Fruit fly (Drosophila melanogaster) whole organism, prepupa: ENCODE data around the gene CG43922.

Experiments used
- CG10631 ChIP-seq: fragments of 200-800 bp; sonication (Bioruptor generic); optimal IDR thresholded peaks from 2 replicates; lab custom pipeline; 2016; ENCODE audit warnings: missing biosample characterization, missing genetic modification characterization
- CG10669 ChIP-seq: fragments of 200-800 bp; sonication (Bioruptor generic); optimal IDR thresholded peaks from 3 replicates; lab custom pipeline; 2018; ENCODE audit warnings: missing biosample characterization, mild to moderate bottlenecking, missing genetic modification characterization, moderate library complexity
- CG11294 ChIP-seq: fragments of 200-800 bp; sonication (Bioruptor generic); IDR thresholded peaks from 2 replicates; pipeline ENCODE4 v1.3.6; 2022; ENCODE audit warnings: missing biosample characterization, missing genetic modification characterization
- CG11902 ChIP-seq: fragments of 200-800 bp; sonication (Bioruptor generic); optimal IDR thresholded peaks from 3 replicates; lab custom pipeline; 2016; ENCODE audit warnings: missing biosample characterization, missing genetic modification characterization
- CG15336 ChIP-seq: fragments of 200-800 bp; sonication (Bioruptor generic); IDR thresholded peaks from 2 replicates; pipeline ENCODE4 v1.3.6; 2022; ENCODE audit warnings: missing biosample characterization, missing genetic modification characterization
- CG1621 ChIP-seq: fragments of 200-800 bp; sonication (Bioruptor generic); optimal IDR thresholded peaks from 3 replicates; lab custom pipeline; 2018; ENCODE audit warnings: missing biosample characterization, mild to moderate bottlenecking, missing genetic modification characterization
- CG16779 ChIP-seq: fragments of 200-800 bp; sonication (Bioruptor generic); optimal IDR thresholded peaks from 3 replicates; lab custom pipeline; 2017; ENCODE audit warnings: missing biosample characterization, mild to moderate bottlenecking, missing genetic modification characterization
- CG31627 ChIP-seq: fragments of 200-800 bp; sonication (Bioruptor generic); optimal IDR thresholded peaks from 3 replicates; lab custom pipeline; 2016; ENCODE audit warnings: missing biosample characterization, missing genetic modification characterization
- CG32006 ChIP-seq: fragments of 200-800 bp; sonication (Bioruptor generic); optimal IDR thresholded peaks from 3 replicates; lab custom pipeline; 2017; ENCODE audit warnings: missing biosample characterization, mild to moderate bottlenecking, missing genetic modification characterization
- CG3919 ChIP-seq: fragments of 200-800 bp; sonication (Bioruptor generic); optimal IDR thresholded peaks from 3 replicates; lab custom pipeline; 2016; ENCODE audit warnings: missing biosample characterization, missing genetic modification characterization
- CG6163 ChIP-seq: fragments of 200-800 bp; sonication (Bioruptor generic); IDR thresholded peaks from 3 replicates; pipeline ENCODE4 v1.3.6; 2022; ENCODE audit warnings: missing biosample characterization, missing genetic modification characterization
- CG6808 ChIP-seq: fragments of 200-800 bp; sonication (Bioruptor generic); optimal IDR thresholded peaks from 3 replicates; lab custom pipeline; 2017; ENCODE audit warnings: missing biosample characterization, missing genetic modification characterization, mild to moderate bottlenecking, moderate library complexity, missing genetic modification reagents
- CG6854 ChIP-seq: fragments of 200-800 bp; sonication (Bioruptor generic); optimal IDR thresholded peaks from 2 replicates; lab custom pipeline; 2017; ENCODE audit warnings: missing biosample characterization, mild to moderate bottlenecking, missing genetic modification characterization
- CG7368 ChIP-seq: fragments of 200-800 bp; sonication (Bioruptor generic); optimal IDR thresholded peaks from 3 replicates; lab custom pipeline; 2016; ENCODE audit warnings: missing biosample characterization, missing genetic modification characterization
- CG8319 ChIP-seq: fragments of 200-800 bp; sonication (Bioruptor generic); optimal IDR thresholded peaks from 3 replicates; lab custom pipeline; 2016; ENCODE audit warnings: missing biosample characterization, missing genetic modification characterization
- CG8632 ChIP-seq: fragments of 200-800 bp; sonication (Bioruptor generic); optimal IDR thresholded peaks from 3 replicates; lab custom pipeline; 2016; ENCODE audit warnings: missing biosample characterization, missing genetic modification characterization
- Eip75B ChIP-seq: fragments of 200-800 bp; sonication (Bioruptor generic); optimal IDR thresholded peaks from 3 replicates; lab custom pipeline; 2016; ENCODE audit warnings: missing biosample characterization, missing genetic modification characterization
- Eip78C ChIP-seq: fragments of 200-800 bp; sonication (Bioruptor generic); peaks from one replicate; lab custom pipeline; 2016; ENCODE audit warnings: missing biosample characterization, missing genetic modification characterization
- Ets21C ChIP-seq: fragments of 200-800 bp; sonication (Bioruptor generic); optimal IDR thresholded peaks from 3 replicates; lab custom pipeline; 2016; ENCODE audit warnings: missing biosample characterization, missing genetic modification characterization
- Ets96B ChIP-seq: fragments of 200-800 bp; optimal IDR thresholded peaks from 2 replicates; lab custom pipeline; 2019; ENCODE audit warnings: missing biosample characterization, mild to moderate bottlenecking, missing genetic modification characterization, moderate library complexity
- Gug ChIP-seq: fragments of 200-800 bp; sonication (Bioruptor generic); IDR thresholded peaks from 2 replicates; pipeline ENCODE4 v1.3.6; 2022; ENCODE audit warnings: missing biosample characterization, missing genetic modification characterization
- Hr38 ChIP-seq: sonication (Bioruptor generic); optimal IDR thresholded peaks from 2 replicates; lab custom pipeline; 2016; ENCODE audit warnings: missing biosample characterization, missing genetic modification characterization
- Hr39 ChIP-seq: fragments of 200-800 bp; sonication (Bioruptor generic); optimal IDR thresholded peaks from 2 replicates; lab custom pipeline; 2016; ENCODE audit warnings: missing biosample characterization, missing genetic modification characterization
- Hr4 ChIP-seq: fragments of 200-800 bp; sonication (Bioruptor generic); optimal IDR thresholded peaks from 3 replicates; lab custom pipeline; 2016; ENCODE audit warnings: missing biosample characterization, missing genetic modification characterization
- Lpt ChIP-seq: fragments of 200-800 bp; sonication (Bioruptor generic); optimal IDR thresholded peaks from 3 replicates; lab custom pipeline; 2016; ENCODE audit warnings: missing biosample characterization, missing genetic modification characterization
- Met ChIP-seq: fragments of 200-800 bp; sonication (Bioruptor generic); optimal IDR thresholded peaks from 3 replicates; lab custom pipeline; 2016; ENCODE audit warnings: missing biosample characterization, missing genetic modification characterization
- OdsH ChIP-seq: fragments of 200-800 bp; sonication (Bioruptor generic); optimal IDR thresholded peaks from 3 replicates; lab custom pipeline; 2016; ENCODE audit warnings: missing biosample characterization, missing genetic modification characterization
- Sox102F ChIP-seq: fragments of 200-800 bp; sonication (Bioruptor generic); optimal IDR thresholded peaks from 2 replicates; lab custom pipeline; 2016; ENCODE audit warnings: missing biosample characterization, mild to moderate bottlenecking, missing genetic modification characterization
- Sox14 ChIP-seq: fragments of 200-800 bp; sonication (Bioruptor generic); optimal IDR thresholded peaks from 3 replicates; lab custom pipeline; 2016; ENCODE audit warnings: missing biosample characterization, missing genetic modification characterization
- Sox15 ChIP-seq: fragments of 200-800 bp; sonication (Bioruptor generic); optimal IDR thresholded peaks from 3 replicates; lab custom pipeline; 2016; ENCODE audit warnings: missing biosample characterization, missing genetic modification characterization
- achi ChIP-seq: fragments of 200-800 bp; sonication (Bioruptor generic); optimal IDR thresholded peaks from 3 replicates; lab custom pipeline; 2016; ENCODE audit warnings: missing biosample characterization, missing genetic modification characterization
- acj6 ChIP-seq: fragments of 200-800 bp; sonication (Bioruptor generic); optimal IDR thresholded peaks from 3 replicates; lab custom pipeline; 2016; ENCODE audit warnings: missing biosample characterization, missing genetic modification characterization
- dac ChIP-seq: fragments of 200-800 bp; sonication (Bioruptor generic); optimal IDR thresholded peaks from 2 replicates; lab custom pipeline; 2017; ENCODE audit warnings: missing biosample characterization, mild to moderate bottlenecking, missing genetic modification characterization
- dsx ChIP-seq: fragments of 200-800 bp; optimal IDR thresholded peaks from 3 replicates; lab custom pipeline; 2019; ENCODE audit warnings: missing biosample characterization, mild to moderate bottlenecking, missing genetic modification characterization, moderate library complexity; ENCODE audit not compliant: poor library complexity, severe bottlenecking
- eg ChIP-seq: fragments of 200-800 bp; sonication (Bioruptor generic); IDR thresholded peaks from 3 replicates; pipeline ENCODE4 v1.3.6; 2022; ENCODE audit warnings: missing biosample characterization, missing genetic modification characterization
- fkh ChIP-seq: fragments of 200-800 bp; sonication (Bioruptor generic); optimal IDR thresholded peaks from 3 replicates; lab custom pipeline; 2017; ENCODE audit warnings: missing biosample characterization, mild to moderate bottlenecking, missing genetic modification characterization, moderate library complexity
- pdm3 ChIP-seq: fragments of 200-800 bp; sonication (Bioruptor generic); optimal IDR thresholded peaks from 3 replicates; lab custom pipeline; 2016; ENCODE audit warnings: missing biosample characterization, missing genetic modification characterization
- spab ChIP-seq: fragments of 200-800 bp; sonication (Bioruptor generic); optimal IDR thresholded peaks from 2 replicates; lab custom pipeline; 2017; ENCODE audit warnings: missing biosample characterization, mild to moderate bottlenecking, missing genetic modification characterization, missing genetic modification reagents
- ss ChIP-seq, 2 experiments: fragments of 200-800 bp; sonication (Bioruptor generic); optimal IDR thresholded peaks; 2 replicates in 1 of 2; 3 replicates in 1 of 2; lab custom pipeline; 2017 to 2018; ENCODE audit warnings: mild to moderate bottlenecking in 2 of 2, missing biosample characterization in 2 of 2, missing genetic modification characterization in 2 of 2, moderate library complexity in 1 of 2
- svp ChIP-seq: fragments of 200-800 bp; sonication (Bioruptor generic); peaks from one replicate; lab custom pipeline; 2016; ENCODE audit warnings: missing biosample characterization, missing genetic modification characterization
- topi ChIP-seq: fragments of 200-800 bp; sonication (Bioruptor generic); optimal IDR thresholded peaks from 3 replicates; lab custom pipeline; 2016; ENCODE audit warnings: missing biosample characterization, missing genetic modification characterization
- vri ChIP-seq: fragments of 200-800 bp; sonication (Bioruptor generic); optimal IDR thresholded peaks from 3 replicates; lab custom pipeline; 2016; ENCODE audit warnings: missing biosample characterization, mild to moderate bottlenecking, missing genetic modification characterization

CG43922 gene

dm6 chr2L:6308651-6309050, at the start of gene CG43922, which contains the start of gene CG13984:
TSS of gene CG43922 (minus strand) at chr2L:6308751.
TSS of gene CG13984 (plus strand) at chr2L:6308819.
- TF ChIP-seq Sox14 (GFP tag; lab: Kevin White, UChicago) (no peak), Sox102F (GFP tag; lab: Kevin White, UChicago) (no peak), Lpt (GFP tag; lab: Kevin White, UChicago) (no peak), eg (GFP tag; lab: Robert Waterston, UW) (no peak), Met (GFP tag; lab: Kevin White, UChicago) (no peak), CG10669 (GFP tag; lab: Kevin White, UChicago) (no peak), achi (GFP tag; lab: Kevin White, UChicago) (no peak), CG3919 (GFP tag; lab: Kevin White, UChicago) (no peak), ss (GFP tag; optimal IDR thresholded peaks at IDR 0.05; lab: Kevin White, UChicago) (no peak), pdm3 (GFP tag; lab: Kevin White, UChicago) (no peak), Hr38 (GFP tag; lab: Kevin White, UChicago) (no peak), CG8632 (GFP tag; lab: Kevin White, UChicago) (no peak), dac (GFP tag; lab: Kevin White, UChicago) (no peak), CG11902 (GFP tag; lab: Kevin White, UChicago) (no peak), fkh (GFP tag; lab: Kevin White, UChicago) (no peak)

dm6 chr2L:6358218-6358617, 49.7 kb upstream of the CG43922 start, which contains the start of gene CG9500:
TSS of gene CG9500 (minus strand) at chr2L:6358318.
- TF ChIP-seq CG11294 (GFP tag; lab: Robert Waterston, UW) (no peak), CG7368 (GFP tag; lab: Kevin White, UChicago) (no peak), dsx (GFP tag; lab: Kevin White, UChicago) (no peak), Hr39 (GFP tag; lab: Kevin White, UChicago) (no peak), Gug (GFP tag; lab: Robert Waterston, UW) (no peak), Sox15 (no peak), Ets21C (GFP tag; lab: Kevin White, UChicago) (no peak), CG15336 (no peak), vri (no peak), achi (GFP tag; lab: Kevin White, UChicago) (no peak), CG6808 (GFP tag; lab: Kevin White, UChicago) (no peak), CG8632 (GFP tag; lab: Kevin White, UChicago) (no peak), OdsH (GFP tag; lab: Kevin White, UChicago) (no peak), CG1621 (tag; lab: Kevin White, UChicago) (no peak), Hr38 (GFP tag; lab: Kevin White, UChicago) (no peak), CG8319 (GFP tag; lab: Kevin White, UChicago) (no peak), spab (GFP tag; lab: Kevin White, UChicago) (no peak), ss (GFP tag; optimal IDR thresholded peaks at IDR 0.05; lab: Kevin White, UChicago) (no peak), Lpt (GFP tag; lab: Kevin White, UChicago) (no peak), CG16779 (no peak)
- TF ChIP-seq, all 60 proteins: peak for 0

dm6 chr2L:6356686-6357362, 48.3 kb upstream of the CG43922 start:
- TF ChIP-seq Hr39 (GFP tag; lab: Kevin White, UChicago) (no peak), Gug (GFP tag; lab: Robert Waterston, UW) (no peak), CG3919 (GFP tag; lab: Kevin White, UChicago) (peak; percentile 60), Sox15 (no peak), Hr38 (GFP tag; lab: Kevin White, UChicago) (no peak), Eip75B (no peak), svp (GFP tag; lab: Kevin White, UChicago) (peak; percentile 30), CG31627 (GFP tag; lab: Kevin White, UChicago) (no peak), CG11902 (GFP tag; lab: Kevin White, UChicago) (no peak), Eip78C (GFP tag; lab: Kevin White, UChicago) (peak; percentile 74), Ets21C (GFP tag; lab: Kevin White, UChicago) (no peak), topi (peak; percentile 5), Met (GFP tag; lab: Kevin White, UChicago) (no peak), CG6854 (GFP tag; lab: Kevin White, UChicago) (no peak), acj6 (GFP tag; lab: Kevin White, UChicago) (no peak), Ets96B (tag; lab: Kevin White, UChicago) (no peak), CG6808 (GFP tag; lab: Kevin White, UChicago) (no peak), Lpt (GFP tag; lab: Kevin White, UChicago) (no peak), dac (GFP tag; lab: Kevin White, UChicago) (no peak), Hr4 (GFP tag; lab: Kevin White, UChicago) (peak; percentile 29), CG32006 (GFP tag; lab: Kevin White, UChicago) (no peak), OdsH (GFP tag; lab: Kevin White, UChicago) (no peak), CG7368 (GFP tag; lab: Kevin White, UChicago) (no peak), CG15336 (0 out of 2 replicates have a peak, but pooled peaks have one; percentile 10), CG6163 (no peak), CG10631 (GFP tag; lab: Kevin White, UChicago) (no peak), CG11294 (GFP tag; lab: Robert Waterston, UW) (no peak), CG8319 (GFP tag; lab: Kevin White, UChicago) (no peak), pdm3 (GFP tag; lab: Kevin White, UChicago) (no peak), dsx (GFP tag; lab: Kevin White, UChicago) (no peak), ss (GFP tag; optimal IDR thresholded peaks at IDR 0.05; lab: Kevin White, UChicago) (peak in 1 of 2 experiments; percentile 3)
